Worm (Caenorhabditis elegans) whole organism, L2 larva: ENCODE measurements around the gene grsp-2.

ENCODE experiments used
- Y55F3AM.14 ChIP-seq: fragments of 200-800 bp; sonication (Bioruptor generic); optimal IDR thresholded peaks from 2 replicates; lab custom pipeline; 2018; ENCODE audit warnings: mild to moderate bottlenecking, missing genetic modification characterization, missing compliant biosample characterization
- ZK546.5 ChIP-seq: sonication (generic microtip); optimal IDR thresholded peaks from 2 replicates; lab custom pipeline; 2017; ENCODE audit warnings: missing biosample characterization, missing genetic modification characterization
- alr-1 ChIP-seq: fragments of 150-350 bp; optimal IDR thresholded peaks from 2 replicates; lab custom pipeline; 2014; ENCODE audit warnings: missing biosample characterization, missing genetic modification characterization
- crh-2 ChIP-seq: sonication (generic microtip); optimal IDR thresholded peaks from 2 replicates; lab custom pipeline; 2017; ENCODE audit warnings: missing biosample characterization, missing genetic modification characterization
- egl-27 ChIP-seq: sonication (generic microtip); optimal IDR thresholded peaks from 3 replicates; lab custom pipeline; 2017; ENCODE audit warnings: missing biosample characterization, missing genetic modification reagents, missing genetic modification characterization
- elt-1 ChIP-seq: fragments of 150-350 bp; optimal IDR thresholded peaks from 2 replicates; lab custom pipeline; 2014; ENCODE audit warnings: missing biosample characterization, missing genetic modification characterization
- fos-1 ChIP-seq: fragments of 150-350 bp; optimal IDR thresholded peaks from 2 replicates; lab custom pipeline; 2014; ENCODE audit warnings: missing biosample characterization, missing genetic modification characterization
- gmeb-1 ChIP-seq: fragments of 150-350 bp; optimal IDR thresholded peaks from 2 replicates; lab custom pipeline; 2014; ENCODE audit warnings: missing biosample characterization, missing genetic modification characterization
- lin-11 ChIP-seq: fragments of 150-350 bp; sonication (generic microtip); optimal IDR thresholded peaks from 2 replicates; lab custom pipeline; 2014; ENCODE audit warnings: missing biosample characterization, missing genetic modification characterization, inconsistent platforms, mixed read lengths
- lin-13 ChIP-seq: fragments of 150-350 bp; optimal IDR thresholded peaks from 2 replicates; lab custom pipeline; 2014; ENCODE audit warnings: missing biosample characterization, missing genetic modification reagents, missing genetic modification characterization
- lin-39 ChIP-seq: fragments of 150-350 bp; optimal IDR thresholded peaks from 2 replicates; lab custom pipeline; 2014; ENCODE audit warnings: missing biosample characterization, missing genetic modification reagents, missing genetic modification characterization
- lsy-2 ChIP-seq, 2 experiments: fragments of 150-350 bp in 1 of 2; sonication (generic microtip) in 1 of 2; optimal IDR thresholded peaks; 2 replicates each; lab custom pipeline; 2014 to 2017; ENCODE audit warnings: missing biosample characterization in 2 of 2, missing genetic modification characterization in 2 of 2
- mab-5 ChIP-seq: fragments of 150-350 bp; optimal IDR thresholded peaks from 2 replicates; lab custom pipeline; 2014; ENCODE audit warnings: missing biosample characterization, missing genetic modification characterization
- mbf-1 ChIP-seq: sonication (generic microtip); optimal IDR thresholded peaks from 2 replicates; lab custom pipeline; 2017; ENCODE audit warnings: missing biosample characterization, missing genetic modification characterization
- mdl-1 ChIP-seq, 2 experiments: fragments of 150-350 bp in 1 of 2; sonication (generic microtip) in 1 of 2; optimal IDR thresholded peaks; 2 replicates each; lab custom pipeline; 2017; ENCODE audit warnings: missing biosample characterization in 2 of 2, missing genetic modification characterization in 2 of 2
- nhr-10 ChIP-seq: sonication (generic microtip); optimal IDR thresholded peaks from 2 replicates; lab custom pipeline; 2017; ENCODE audit warnings: missing biosample characterization, missing genetic modification characterization
- nhr-129 ChIP-seq: fragments of 150-350 bp; optimal IDR thresholded peaks from 2 replicates; lab custom pipeline; 2014; ENCODE audit warnings: missing biosample characterization, missing genetic modification characterization
- nhr-237 ChIP-seq: fragments of 150-350 bp; optimal IDR thresholded peaks from 2 replicates; lab custom pipeline; 2014; ENCODE audit warnings: missing biosample characterization, missing genetic modification characterization
- nhr-77 ChIP-seq: fragments of 150-350 bp; optimal IDR thresholded peaks from 2 replicates; lab custom pipeline; 2014; ENCODE audit warnings: missing biosample characterization, missing genetic modification characterization
- sma-3 ChIP-seq: sonication (generic microtip); optimal IDR thresholded peaks from 2 replicates; lab custom pipeline; 2016; ENCODE audit warnings: missing genetic modification reagents, missing genetic modification characterization, missing compliant biosample characterization
- sma-9 ChIP-seq, 2 experiments: fragments of 150-350 bp in 1 of 2; sonication (generic microtip) in 1 of 2; optimal IDR thresholded peaks; 2 replicates each; lab custom pipeline; 2014 to 2016; ENCODE audit warnings: missing genetic modification characterization in 2 of 2, mild to moderate bottlenecking in 1 of 2, missing biosample characterization in 1 of 2, missing compliant biosample characterization in 1 of 2, missing genetic modification reagents in 1 of 2, moderate library complexity in 1 of 2
- snpc-4 ChIP-seq: fragments of 150-350 bp; optimal IDR thresholded peaks from 2 replicates; lab custom pipeline; 2014; ENCODE audit warnings: missing biosample characterization, missing genetic modification characterization

The grsp-2 gene

DNA sequence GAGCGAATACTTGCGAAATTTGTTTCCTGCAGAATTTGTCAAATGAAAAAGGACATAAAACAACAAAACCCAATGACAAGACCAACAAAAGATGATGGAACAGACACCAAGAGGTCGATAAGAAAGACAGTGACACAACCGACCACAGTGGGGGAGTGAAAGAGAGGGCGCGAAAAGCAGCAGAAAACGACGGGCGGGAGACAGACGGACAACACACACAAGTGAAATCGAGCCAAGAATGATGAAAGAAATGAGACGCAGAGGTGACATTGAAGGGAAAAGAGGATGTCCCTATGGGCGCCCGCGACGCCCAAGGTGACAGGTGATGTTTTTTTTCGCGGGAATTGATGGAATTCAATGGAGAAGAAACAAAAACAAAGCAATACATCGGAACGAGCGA lies 50.0 kb downstream of the grsp-2 start (continued):
- TF ChIP-seq nhr-129 (tag; lab: Kevin White, UChicago) (peak; percentile 86), mab-5 (tag; lab: Kevin White, UChicago) (no peak), mdl-1 (tag; optimal IDR thresholded peaks at IDR 0.05; lab: Kevin White, UChicago) (no peak), nhr-237 (tag; lab: Kevin White, UChicago) (no peak), sma-3 (GFP tag; lab: Kevin White, UChicago) (peak; percentile 77), nhr-77 (tag; lab: Kevin White, UChicago) (no peak)

DNA sequence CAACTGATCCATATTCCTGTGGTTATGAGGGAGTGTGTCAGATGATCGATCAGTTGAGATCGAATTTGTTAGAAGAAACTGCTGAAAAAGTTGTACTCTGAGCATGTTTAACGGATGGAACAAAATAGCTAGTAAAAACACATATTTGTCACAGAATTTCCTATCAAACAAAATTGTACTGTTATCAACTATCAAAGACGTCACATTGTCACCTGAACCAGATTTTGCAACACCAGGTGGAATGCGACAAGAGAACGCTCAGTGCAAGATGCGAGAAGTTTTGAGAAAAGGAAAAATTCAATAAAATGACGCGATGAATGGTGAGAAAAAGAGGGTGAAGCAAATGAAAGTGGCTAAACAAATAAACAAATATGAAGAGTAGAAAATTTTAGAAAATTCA lies 51.4 kb downstream of the grsp-2 start:
- TF ChIP-seq snpc-4 (tag; lab: Kevin White, UChicago) (no peak), lin-13 (GFP tag; lab: Kevin White, UChicago) (no peak), egl-27 (no peak), alr-1 (no peak), crh-2 (tag; lab: Kevin White, UChicago) (peak; percentile 6), fos-1 (tag; lab: Kevin White, UChicago) (peak; percentile 23), sma-3 (GFP tag; lab: Kevin White, UChicago) (no peak), Y55F3AM.14 (GFP tag; lab: Kevin White, UChicago) (no peak), lin-11 (no peak), lsy-2 (tag; optimal IDR thresholded peaks at IDR 0.05; lab: Kevin White, UChicago) (peak in 1 of 2 experiments; percentile 10), elt-1 (no peak), mbf-1 (tag; lab: Kevin White, UChicago) (no peak), ZK546.5 (no peak), lin-39 (tag; lab: Kevin White, UChicago) (no peak), mdl-1 (tag; optimal IDR thresholded peaks at IDR 0.05; lab: Kevin White, UChicago) (no peak), gmeb-1 (tag; lab: Kevin White, UChicago) (no peak), nhr-129 (tag; lab: Kevin White, UChicago) (no peak), nhr-10 (tag; lab: Kevin White, UChicago) (no peak), sma-9 (GFP tag; optimal IDR thresholded peaks at IDR 0.05; lab: Kevin White, UChicago) (peak; percentile 44), sma-9 (tag; optimal IDR thresholded peaks at IDR 0.05; lab: Kevin White, UChicago) (no peak)
